Worm (Caenorhabditis elegans) whole organism, late embryonic: ENCODE data around the gene str-41.

Experiments used
- C38D4.7 ChIP-seq: fragments of 200-800 bp; sonication (Bioruptor generic); optimal IDR thresholded peaks from 2 replicates; lab custom pipeline; 2018; ENCODE audit warnings: mild to moderate bottlenecking, missing genetic modification characterization, moderate library complexity, missing compliant biosample characterization
- F13H6.1 ChIP-seq: sonication (generic microtip); optimal IDR thresholded peaks from 2 replicates; lab custom pipeline; 2016; ENCODE audit warnings: missing genetic modification characterization, missing compliant biosample characterization
- T23F11.4 ChIP-seq: fragments of 200-800 bp; sonication (Bioruptor generic); optimal IDR thresholded peaks from 2 replicates; lab custom pipeline; 2018; ENCODE audit warnings: mild to moderate bottlenecking, missing genetic modification characterization, missing compliant biosample characterization
- Y22D7AL.16 ChIP-seq: sonication (generic microtip); optimal IDR thresholded peaks from 2 replicates; lab custom pipeline; 2016; ENCODE audit warnings: missing genetic modification characterization, missing compliant biosample characterization
- ama-1 ChIP-seq: fragments of 150-350 bp; optimal IDR thresholded peaks from 2 replicates; lab custom pipeline; 2014
- ceh-31 ChIP-seq: sonication (generic microtip); optimal IDR thresholded peaks from 2 replicates; lab custom pipeline; 2016; ENCODE audit warnings: missing genetic modification characterization, missing compliant biosample characterization
- ceh-34 ChIP-seq: sonication (generic microtip); optimal IDR thresholded peaks from 2 replicates; lab custom pipeline; 2016; ENCODE audit warnings: mild to moderate bottlenecking, missing genetic modification characterization, missing compliant biosample characterization
- ceh-48 ChIP-seq: sonication (generic microtip); optimal IDR thresholded peaks from 2 replicates; lab custom pipeline; 2016; ENCODE audit warnings: missing genetic modification characterization, inconsistent platforms, missing compliant biosample characterization
- ceh-6 ChIP-seq: fragments of 200-800 bp; sonication (Bioruptor generic); optimal IDR thresholded peaks from 2 replicates; lab custom pipeline; 2018; ENCODE audit warnings: mild to moderate bottlenecking, missing genetic modification characterization, missing compliant biosample characterization
- dve-1 ChIP-seq: sonication (generic microtip); optimal IDR thresholded peaks from 2 replicates; lab custom pipeline; 2017; ENCODE audit warnings: antibody characterized with exemption, mild to moderate bottlenecking, missing genetic modification characterization, missing compliant biosample characterization
- elt-2 ChIP-seq: sonication (generic microtip); optimal IDR thresholded peaks from 2 replicates; lab custom pipeline; 2016; ENCODE audit warnings: missing genetic modification reagents, missing genetic modification characterization, missing compliant biosample characterization
- ets-4 ChIP-seq: sonication (generic microtip); optimal IDR thresholded peaks from 2 replicates; lab custom pipeline; 2016; ENCODE audit warnings: missing genetic modification characterization, missing compliant biosample characterization
- eyg-1 ChIP-seq: sonication (generic microtip); optimal IDR thresholded peaks from 2 replicates; lab custom pipeline; 2016; ENCODE audit warnings: missing genotype, missing genetic modification characterization, missing compliant biosample characterization
- fax-1 ChIP-seq: sonication (generic microtip); optimal IDR thresholded peaks from 2 replicates; lab custom pipeline; 2016; ENCODE audit warnings: missing genotype, missing genetic modification characterization, missing compliant biosample characterization
- fkh-6 ChIP-seq: sonication (generic microtip); optimal IDR thresholded peaks from 2 replicates; lab custom pipeline; 2016; ENCODE audit warnings: missing genetic modification characterization, missing compliant biosample characterization
- hlh-13 ChIP-seq: fragments of 200-800 bp; sonication (Bioruptor generic); optimal IDR thresholded peaks from 2 replicates; lab custom pipeline; 2018; ENCODE audit warnings: mild to moderate bottlenecking, missing genetic modification characterization, missing compliant biosample characterization
- hlh-6 ChIP-seq: sonication (generic microtip); optimal IDR thresholded peaks from 2 replicates; lab custom pipeline; 2016; ENCODE audit warnings: missing genotype, missing genetic modification characterization, missing compliant biosample characterization
- lim-6 ChIP-seq: sonication (generic microtip); optimal IDR thresholded peaks from 2 replicates; lab custom pipeline; 2016; ENCODE audit warnings: missing genetic modification characterization, missing compliant biosample characterization
- mec-3 ChIP-seq: sonication (generic microtip); optimal IDR thresholded peaks from 2 replicates; lab custom pipeline; 2016; ENCODE audit warnings: borderline replicate concordance, missing genetic modification characterization, missing compliant biosample characterization
- pat-9 ChIP-seq: fragments of 200-800 bp; sonication (Bioruptor generic); optimal IDR thresholded peaks from 2 replicates; lab custom pipeline; 2018; ENCODE audit warnings: mild to moderate bottlenecking, missing genetic modification characterization, moderate library complexity, missing compliant biosample characterization
- pha-2 ChIP-seq: sonication (generic microtip); optimal IDR thresholded peaks from 2 replicates; lab custom pipeline; 2017; ENCODE audit warnings: mild to moderate bottlenecking, missing genetic modification characterization, missing compliant biosample characterization
- pha-4 ChIP-seq: fragments of 150-350 bp; optimal IDR thresholded peaks from 2 replicates; lab custom pipeline; 2018; ENCODE audit warnings: missing biosample characterization, missing genetic modification reagents, missing genetic modification characterization
- pqm-1 ChIP-seq: sonication (generic microtip); optimal IDR thresholded peaks from 2 replicates; lab custom pipeline; 2016; ENCODE audit warnings: missing genetic modification characterization, missing compliant biosample characterization
- sox-2 ChIP-seq: fragments of 200-800 bp; sonication (Bioruptor generic); IDR thresholded peaks from 2 replicates; pipeline ENCODE4 v1.3.6; 2022; ENCODE audit warnings: missing genetic modification reagents, missing genetic modification characterization, missing compliant biosample characterization
- sox-4 ChIP-seq: sonication (generic microtip); optimal IDR thresholded peaks from 2 replicates; lab custom pipeline; 2017; ENCODE audit warnings: mild to moderate bottlenecking, missing genetic modification characterization, inconsistent platforms, missing compliant biosample characterization
- tbx-7 ChIP-seq: sonication (generic microtip); optimal IDR thresholded peaks from 2 replicates; lab custom pipeline; 2016; ENCODE audit warnings: missing genotype, missing genetic modification characterization, missing compliant biosample characterization
- ttx-3 ChIP-seq: sonication (generic microtip); optimal IDR thresholded peaks from 2 replicates; lab custom pipeline; 2016; ENCODE audit warnings: missing genetic modification reagents, missing genetic modification characterization, missing compliant biosample characterization
- unc-3 ChIP-seq, 2 experiments: fragments of 200-800 bp in 1 of 2; sonication (Bioruptor generic) in 1 of 2; sonication (generic microtip) in 1 of 2; conservative IDR thresholded peaks in 1 of 2; optimal IDR thresholded peaks in 1 of 2; 2 replicates each; pipeline versions ENCODE4 v1.3.6 to Lab custom; 2016 to 2022; ENCODE audit warnings: missing compliant biosample characterization in 2 of 2, missing genetic modification characterization in 2 of 2, missing genetic modification reagents in 1 of 2
- unc-55 ChIP-seq: sonication (generic microtip); optimal IDR thresholded peaks from 2 replicates; lab custom pipeline; 2017; ENCODE audit warnings: missing biosample characterization, missing genetic modification reagents, missing genetic modification characterization
- unc-86 ChIP-seq: sonication (generic microtip); optimal IDR thresholded peaks from 2 replicates; lab custom pipeline; 2016; ENCODE audit warnings: missing genetic modification characterization, missing compliant biosample characterization
- ztf-16 ChIP-seq: sonication (generic microtip); optimal IDR thresholded peaks from 2 replicates; lab custom pipeline; 2017; ENCODE audit warnings: missing genetic modification characterization, missing compliant biosample characterization

Gene str-41

ce11 chrV:7411695-7412094, at the start of gene str-41:
str-41 (plus strand) TSS chrV:7411995.
- TF ChIP-seq fax-1 (tag; lab: Kevin White, UChicago) (no peak), sox-4 (tag; lab: Kevin White, UChicago) (no peak)

ce11 chrV:7364059-7364458, 47.7 kb upstream of the str-41 start, which contains the start of gene cyp-35A2:
cyp-35A2 (minus strand) TSS chrV:7364182.
- peak; percentile 64 for TF ChIP-seq elt-2 (tag; lab: Kevin White, UChicago)
- TF ChIP-seq ceh-34 (tag; lab: Kevin White, UChicago): no peak
- TF ChIP-seq, all 69 proteins: peak for 1

- TF ChIP-seq sox-4 (tag; lab: Kevin White, UChicago): no peak
- no peak for TF ChIP-seq pha-2 (tag; lab: Kevin White, UChicago)
- no peak for TF ChIP-seq ceh-31 (tag; lab: Kevin White, UChicago)
- no peak for TF ChIP-seq F13H6.1
- no peak for TF ChIP-seq ztf-16 (tag; lab: Kevin White, UChicago)
- no peak for TF ChIP-seq pat-9
Measured at ce11 chrV:7364951-7365350, 46.8 kb upstream of the str-41 start, which contains the start of gene exc-13. exc-13 (plus strand) TSS chrV:7365251.

ce11 chrV:7369578-7369977, 42.2 kb upstream of the str-41 start, which contains the start of gene srj-14:
srj-14 (plus strand) TSS chrV:7369708.
- TF ChIP-seq fkh-6: no peak

ce11 chrV:7374090-7374489, 37.7 kb upstream of the str-41 start, which contains the start of gene srx-56:
srx-56 (plus strand) TSS chrV:7374390.
- no peak for TF ChIP-seq Y22D7AL.16 (tag; lab: Kevin White, UChicago)
- TF ChIP-seq unc-55 (GFP tag; lab: Kevin White, UChicago): no peak
- no peak for TF ChIP-seq sox-4 (tag; lab: Kevin White, UChicago)
- TF ChIP-seq T23F11.4: no peak
- no peak for TF ChIP-seq unc-3 (GFP tag; conservative IDR thresholded peaks at IDR 0.05; lab: Robert Waterston, UW)
- TF ChIP-seq unc-3 (tag; optimal IDR thresholded peaks at IDR 0.05; lab: Kevin White, UChicago): no peak
- no peak for TF ChIP-seq eyg-1 (tag; lab: Kevin White, UChicago)
- TF ChIP-seq ceh-6 (GFP tag; lab: Kevin White, UChicago): no peak
- TF ChIP-seq F13H6.1: no peak
- TF ChIP-seq ama-1 (lab: Kevin White, UChicago): no peak

- no peak for TF ChIP-seq hlh-13 (GFP tag; lab: Kevin White, UChicago)
- TF ChIP-seq pha-4: no peak
- TF ChIP-seq ets-4 (tag; lab: Kevin White, UChicago): no peak
- no peak for TF ChIP-seq pat-9
- TF ChIP-seq ceh-48: no peak
- no peak for TF ChIP-seq C38D4.7 (GFP tag; lab: Kevin White, UChicago)
- TF ChIP-seq ama-1 (lab: Kevin White, UChicago): no peak
- no peak for TF ChIP-seq pqm-1 (tag; lab: Kevin White, UChicago)
- TF ChIP-seq tbx-7 (tag; lab: Kevin White, UChicago): no peak
- no peak for TF ChIP-seq ttx-3 (tag; lab: Kevin White, UChicago)
- TF ChIP-seq sox-2 (GFP tag; lab: Robert Waterston, UW): no peak
- no peak for TF ChIP-seq hlh-6
- TF ChIP-seq mec-3: no peak
- TF ChIP-seq dve-1 (tag; lab: Kevin White, UChicago): no peak
- TF ChIP-seq unc-86: no peak
- no peak for TF ChIP-seq lim-6
- no peak for TF ChIP-seq ceh-6 (GFP tag; lab: Kevin White, UChicago)
Measured at ce11 chrV:7379384-7379783, 32.4 kb upstream of the str-41 start, which contains the start of gene srsx-24. srsx-24 (minus strand) TSS chrV:7379484.
